Worm (Caenorhabditis elegans) whole organism, L2 larva: ENCODE results near the gene R151.1.

ENCODE experiments used
- ZK546.5 ChIP-seq: sonication (generic microtip); optimal IDR thresholded peaks from 2 replicates; lab custom pipeline; 2017; ENCODE audit warnings: missing biosample characterization, missing genetic modification characterization
- alr-1 ChIP-seq: fragments of 150-350 bp; optimal IDR thresholded peaks from 2 replicates; lab custom pipeline; 2014; ENCODE audit warnings: missing biosample characterization, missing genetic modification characterization
- ama-1 ChIP-seq: fragments of 150-350 bp; optimal IDR thresholded peaks from 2 replicates; lab custom pipeline; 2018; ENCODE audit warnings: inconsistent platforms
- blmp-1 ChIP-seq: sonication (generic microtip); optimal IDR thresholded peaks from 2 replicates; lab custom pipeline; 2017; ENCODE audit warnings: missing genetic modification characterization, mild to moderate bottlenecking, missing compliant biosample characterization, antibody characterized with exemption, moderate library complexity; ENCODE audit not compliant: insufficient read depth
- dmd-4 ChIP-seq: sonication (generic microtip); optimal IDR thresholded peaks from 2 replicates; lab custom pipeline; 2017; ENCODE audit warnings: missing biosample characterization, missing genetic modification characterization
- lin-11 ChIP-seq: fragments of 150-350 bp; sonication (generic microtip); optimal IDR thresholded peaks from 2 replicates; lab custom pipeline; 2014; ENCODE audit warnings: missing biosample characterization, missing genetic modification characterization, inconsistent platforms, mixed read lengths
- mdl-1 ChIP-seq, 2 experiments: fragments of 150-350 bp in 1 of 2; sonication (generic microtip) in 1 of 2; optimal IDR thresholded peaks; 2 replicates each; lab custom pipeline; 2017; ENCODE audit warnings: missing biosample characterization in 2 of 2, missing genetic modification characterization in 2 of 2
- nhr-11 ChIP-seq: fragments of 150-350 bp; optimal IDR thresholded peaks from 2 replicates; lab custom pipeline; 2014; ENCODE audit warnings: missing biosample characterization, missing genetic modification characterization
- sma-9 ChIP-seq, 2 experiments: fragments of 150-350 bp in 1 of 2; sonication (generic microtip) in 1 of 2; optimal IDR thresholded peaks; 2 replicates each; lab custom pipeline; 2014 to 2016; ENCODE audit warnings: missing genetic modification characterization in 2 of 2, mild to moderate bottlenecking in 1 of 2, missing biosample characterization in 1 of 2, missing compliant biosample characterization in 1 of 2, missing genetic modification reagents in 1 of 2, moderate library complexity in 1 of 2
- snpc-4 ChIP-seq: fragments of 150-350 bp; optimal IDR thresholded peaks from 2 replicates; lab custom pipeline; 2014; ENCODE audit warnings: missing biosample characterization, missing genetic modification characterization
- unc-62 ChIP-seq: fragments of 150-350 bp; optimal IDR thresholded peaks from 2 replicates; lab custom pipeline; 2014; ENCODE audit warnings: missing biosample characterization, missing genetic modification reagents, missing genetic modification characterization
- zag-1 ChIP-seq: fragments of 150-350 bp; optimal IDR thresholded peaks from 2 replicates; lab custom pipeline; 2014; ENCODE audit warnings: missing biosample characterization, missing genetic modification characterization

- TF ChIP-seq alr-1 (tag; lab: Kevin White, UChicago) (no peak), dmd-4 (tag; lab: Kevin White, UChicago) (no peak), lin-11 (tag; lab: Kevin White, UChicago) (no peak), blmp-1 (no peak), unc-62 (no peak), mdl-1 (tag; optimal IDR thresholded peaks at IDR 0.05; lab: Kevin White, UChicago) (no peak), ama-1 (no peak), snpc-4 (no peak), zag-1 (tag; lab: Kevin White, UChicago) (no peak), ZK546.5 (tag; lab: Kevin White, UChicago) (no peak), nhr-11 (tag; lab: Kevin White, UChicago) (no peak), sma-9 (GFP tag; optimal IDR thresholded peaks at IDR 0.05; lab: Kevin White, UChicago) (no peak), sma-9 (tag; optimal IDR thresholded peaks at IDR 0.05; lab: Kevin White, UChicago) (no peak)
These were observed at the start of gene R151.1 for ce11 chrIII:7216226-7216625.
